Fruit fly (Drosophila melanogaster) whole organism, prepupa: Measurements from ENCODE around the gene CG42259.

Experiments used
- CG16779 ChIP-seq: fragments of 200-800 bp; sonication (Bioruptor generic); optimal IDR thresholded peaks from 3 replicates; lab custom pipeline; 2017; ENCODE audit warnings: missing biosample characterization, mild to moderate bottlenecking, missing genetic modification characterization
- CG6163 ChIP-seq: fragments of 200-800 bp; sonication (Bioruptor generic); IDR thresholded peaks from 3 replicates; pipeline ENCODE4 v1.3.6; 2022; ENCODE audit warnings: missing biosample characterization, missing genetic modification characterization
- CG6792 ChIP-seq: fragments of 200-800 bp; sonication (Bioruptor generic); optimal IDR thresholded peaks from 3 replicates; lab custom pipeline; 2016; ENCODE audit warnings: missing biosample characterization, missing genetic modification characterization
- CG6854 ChIP-seq: fragments of 200-800 bp; sonication (Bioruptor generic); optimal IDR thresholded peaks from 2 replicates; lab custom pipeline; 2017; ENCODE audit warnings: missing biosample characterization, mild to moderate bottlenecking, missing genetic modification characterization
- Hr38 ChIP-seq: sonication (Bioruptor generic); optimal IDR thresholded peaks from 2 replicates; lab custom pipeline; 2016; ENCODE audit warnings: missing biosample characterization, missing genetic modification characterization
- Sox102F ChIP-seq: fragments of 200-800 bp; sonication (Bioruptor generic); optimal IDR thresholded peaks from 2 replicates; lab custom pipeline; 2016; ENCODE audit warnings: missing biosample characterization, mild to moderate bottlenecking, missing genetic modification characterization
- achi ChIP-seq: fragments of 200-800 bp; sonication (Bioruptor generic); optimal IDR thresholded peaks from 3 replicates; lab custom pipeline; 2016; ENCODE audit warnings: missing biosample characterization, missing genetic modification characterization
- dsx ChIP-seq: fragments of 200-800 bp; optimal IDR thresholded peaks from 3 replicates; lab custom pipeline; 2019; ENCODE audit warnings: missing biosample characterization, mild to moderate bottlenecking, missing genetic modification characterization, moderate library complexity; ENCODE audit not compliant: poor library complexity, severe bottlenecking

DNA sequence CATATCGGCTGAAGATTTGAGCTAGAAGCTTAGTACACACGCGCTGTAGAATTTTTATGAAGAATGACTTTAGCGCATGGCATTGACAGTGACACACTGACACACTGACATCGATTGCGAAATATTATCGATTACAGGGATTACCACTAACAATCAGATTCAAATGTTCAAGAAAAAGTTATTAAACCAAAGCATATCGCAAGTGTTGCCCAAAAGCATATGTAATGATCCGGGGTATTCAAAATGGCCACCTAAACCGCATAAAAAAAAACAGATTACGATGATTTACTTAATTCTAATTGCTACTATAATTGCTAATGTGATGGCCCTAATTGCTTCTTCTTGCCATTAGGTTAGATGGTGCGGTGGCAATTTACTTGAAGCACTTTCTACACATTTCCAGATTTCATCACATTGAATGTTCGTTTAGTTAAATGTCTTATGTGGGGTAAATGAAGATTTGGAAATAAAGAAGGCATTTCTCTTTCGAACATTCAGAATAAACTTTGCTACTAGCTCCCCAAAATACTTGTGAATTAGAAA, 34.4 kb upstream of the CG42259 start, which contains the start of the genes TfIIA-S-2 and CG14631:
- TF ChIP-seq Hr38 (GFP tag; lab: Kevin White, UChicago) (no peak), achi (GFP tag; lab: Kevin White, UChicago) (no peak), Sox102F (no peak), CG6854 (GFP tag; lab: Kevin White, UChicago) (no peak), dsx (GFP tag; lab: Kevin White, UChicago) (no peak), CG16779 (tag; lab: Kevin White, UChicago) (no peak), CG6792 (GFP tag; lab: Kevin White, UChicago) (no peak), CG6163 (GFP tag; lab: Robert Waterston, UW) (no peak)
